Fruit fly (Drosophila melanogaster) whole organism, wandering third instar larva: Measurements from ENCODE around the gene CG3436.

ENCODE experiments used
- Abd-B ChIP-seq: fragments of >200 bp; optimal IDR thresholded peaks from 2 replicates; lab custom pipeline; 2017; ENCODE audit warnings: missing biosample characterization, missing genetic modification characterization
- CG32264 ChIP-seq: fragments of 200-800 bp; sonication (Bioruptor generic); optimal IDR thresholded peaks from 2 replicates; lab custom pipeline; 2016; ENCODE audit warnings: missing biosample characterization, missing genetic modification characterization
- CG9705 ChIP-seq: fragments of 200-800 bp; sonication (Bioruptor generic); optimal IDR thresholded peaks from 2 replicates; lab custom pipeline; 2018; ENCODE audit warnings: missing biosample characterization, mild to moderate bottlenecking, missing genetic modification characterization
- CrebA ChIP-seq: fragments of 200-800 bp; sonication (Bioruptor generic); optimal IDR thresholded peaks from 2 replicates; lab custom pipeline; 2016; ENCODE audit warnings: missing biosample characterization, mild to moderate bottlenecking, missing genetic modification characterization, borderline replicate concordance
- Dfd ChIP-seq: fragments of >200 bp; optimal IDR thresholded peaks from 2 replicates; lab custom pipeline; 2017; ENCODE audit warnings: missing biosample characterization, missing genetic modification characterization
- Dif ChIP-seq: fragments of 200-275, 200-300 bp; sonication (Bioruptor generic); optimal IDR thresholded peaks from 2 replicates; lab custom pipeline; 2018; ENCODE audit warnings: missing biosample characterization, missing genetic modification characterization; ENCODE audit not compliant: partially characterized antibody
- GATAd ChIP-seq: sonication (Bioruptor generic); optimal IDR thresholded peaks from 2 replicates; lab custom pipeline; 2016; ENCODE audit warnings: missing biosample characterization, missing genetic modification characterization
- HLH106 ChIP-seq: fragments of 200-800 bp; optimal IDR thresholded peaks from 3 replicates; lab custom pipeline; 2019; ENCODE audit warnings: missing biosample characterization, mild to moderate bottlenecking, missing genetic modification characterization, moderate library complexity
- Hnf4 ChIP-seq: fragments of 200-800 bp; sonication (Bioruptor generic); optimal IDR thresholded peaks from 2 replicates; lab custom pipeline; 2016; ENCODE audit warnings: missing biosample characterization, mild to moderate bottlenecking, missing genetic modification characterization
- Hr78 ChIP-seq: fragments of >200 bp; optimal IDR thresholded peaks from 2 replicates; lab custom pipeline; 2017; ENCODE audit warnings: missing biosample characterization, missing genetic modification characterization
- Hr83 ChIP-seq: fragments of 200-300 bp; sonication (Bioruptor generic); optimal IDR thresholded peaks from 2 replicates; lab custom pipeline; 2016; ENCODE audit warnings: missing biosample characterization, mild to moderate bottlenecking, missing genetic modification characterization, moderate library complexity; ENCODE audit not compliant: poor library complexity, severe bottlenecking
- Jra ChIP-seq: sonication (Bioruptor generic); optimal IDR thresholded peaks from 2 replicates; lab custom pipeline; 2016; ENCODE audit warnings: missing biosample characterization, missing genetic modification characterization
- Myc ChIP-seq: fragments of >200 bp; optimal IDR thresholded peaks from 2 replicates; lab custom pipeline; 2017
- OdsH ChIP-seq: fragments of 200-800 bp; sonication (Bioruptor generic); optimal IDR thresholded peaks from 2 replicates; lab custom pipeline; 2016; ENCODE audit warnings: missing biosample characterization, mild to moderate bottlenecking, missing genetic modification characterization
- Rel ChIP-seq, 2 experiments: fragments of 200-800 bp; sonication (Bioruptor generic) in 1 of 2; optimal IDR thresholded peaks; 2 replicates in 1 of 2; 3 replicates in 1 of 2; lab custom pipeline; 2016 to 2019; ENCODE audit warnings: mild to moderate bottlenecking in 2 of 2, missing biosample characterization in 2 of 2, missing genetic modification characterization in 2 of 2, moderate library complexity in 1 of 2
- Sp1 ChIP-seq: fragments of 200-800 bp; sonication (Bioruptor generic); optimal IDR thresholded peaks from 3 replicates; lab custom pipeline; 2019; ENCODE audit warnings: missing biosample characterization, mild to moderate bottlenecking, missing genetic modification characterization, moderate library complexity
- Vsx2 ChIP-seq: fragments of 200-300, 225-300 bp; sonication (Bioruptor generic); optimal IDR thresholded peaks from 2 replicates; lab custom pipeline; 2018; ENCODE audit warnings: missing biosample characterization, missing genetic modification characterization; ENCODE audit not compliant: partially characterized antibody
- br ChIP-seq: fragments of 200-800 bp; sonication (Bioruptor generic); optimal IDR thresholded peaks from 2 replicates; lab custom pipeline; 2016; ENCODE audit warnings: missing biosample characterization, missing genetic modification characterization
- brk ChIP-seq: fragments of 200-800 bp; sonication (Bioruptor generic); optimal IDR thresholded peaks from 2 replicates; lab custom pipeline; 2016; ENCODE audit warnings: missing biosample characterization, mild to moderate bottlenecking, missing genetic modification characterization
- dl ChIP-seq, 2 experiments: fragments of 175-275, 200-275 bp in 1 of 2; fragments of 200-275 bp in 1 of 2; sonication (Bioruptor generic); optimal IDR thresholded peaks; lab custom pipeline; 2018; ENCODE audit warnings: mild to moderate bottlenecking in 2 of 2, missing biosample characterization in 2 of 2, missing genetic modification characterization in 2 of 2, moderate library complexity in 2 of 2; ENCODE audit not compliant: partially characterized antibody in 2 of 2, insufficient read depth in 1 of 2
- dmrt93B ChIP-seq: fragments of 200-800 bp; sonication (Bioruptor generic); optimal IDR thresholded peaks from 2 replicates; lab custom pipeline; 2018; ENCODE audit warnings: missing biosample characterization, mild to moderate bottlenecking, missing genetic modification characterization
- dsf ChIP-seq: sonication (Bioruptor generic); optimal IDR thresholded peaks from 2 replicates; lab custom pipeline; 2016; ENCODE audit warnings: missing biosample characterization, missing genetic modification characterization, borderline replicate concordance
- ey ChIP-seq: fragments of 200-800 bp; sonication (Bioruptor generic); optimal IDR thresholded peaks from 2 replicates; lab custom pipeline; 2016; ENCODE audit warnings: missing biosample characterization, missing genetic modification characterization
- foxo ChIP-seq, 2 experiments: fragments of 200-800 bp; sonication (Bioruptor generic); optimal IDR thresholded peaks; 2 replicates in 1 of 2; 3 replicates in 1 of 2; lab custom pipeline; 2016 to 2017; ENCODE audit warnings: missing biosample characterization in 2 of 2, missing genetic modification characterization in 2 of 2
- fru ChIP-seq: fragments of 200-800 bp; sonication (Bioruptor generic); optimal IDR thresholded peaks from 3 replicates; lab custom pipeline; 2016; ENCODE audit warnings: missing biosample characterization, mild to moderate bottlenecking, missing genetic modification characterization
- h ChIP-seq: fragments of 200-800 bp; sonication (Bioruptor generic); optimal IDR thresholded peaks from 3 replicates; lab custom pipeline; 2016; ENCODE audit warnings: missing biosample characterization, mild to moderate bottlenecking, missing genetic modification characterization
- jim ChIP-seq: fragments of 175-275, 200-325 bp; sonication (Bioruptor generic); optimal IDR thresholded peaks from 2 replicates; lab custom pipeline; 2016; ENCODE audit warnings: missing biosample characterization, mild to moderate bottlenecking, missing genetic modification characterization
- pan ChIP-seq: fragments of >200 bp; optimal IDR thresholded peaks from 2 replicates; lab custom pipeline; 2017
- psq ChIP-seq: fragments of 200-800 bp; sonication (Bioruptor generic); optimal IDR thresholded peaks from 3 replicates; lab custom pipeline; 2017; ENCODE audit warnings: missing biosample characterization, mild to moderate bottlenecking, missing genetic modification characterization, moderate library complexity
- rgr ChIP-seq: fragments of 200-800 bp; sonication (Bioruptor generic); optimal IDR thresholded peaks from 3 replicates; lab custom pipeline; 2016; ENCODE audit warnings: missing biosample characterization, mild to moderate bottlenecking, missing genetic modification characterization
- sage ChIP-seq: fragments of 200-800 bp; sonication (Bioruptor generic); optimal IDR thresholded peaks from 2 replicates; lab custom pipeline; 2016; ENCODE audit warnings: missing biosample characterization, mild to moderate bottlenecking, missing genetic modification characterization
- sv ChIP-seq: fragments of 200-800 bp; sonication (Bioruptor generic); optimal IDR thresholded peaks from 3 replicates; lab custom pipeline; 2016; ENCODE audit warnings: missing biosample characterization, missing genetic modification characterization
- usp ChIP-seq: fragments of >200 bp; optimal IDR thresholded peaks from 2 replicates; lab custom pipeline; 2017; ENCODE audit warnings: missing biosample characterization, missing genetic modification characterization
- woc ChIP-seq: sonication (Bioruptor generic); optimal IDR thresholded peaks from 2 replicates; lab custom pipeline; 2016; ENCODE audit warnings: missing biosample characterization, mild to moderate bottlenecking, missing genetic modification characterization

CG3436 gene

dm6 chr2L:146503-146902, 9.3 kb upstream of the CG3436 start:
- TF ChIP-seq CrebA (no peak), pan (lab: Kevin White, UChicago) (no peak), foxo (GFP tag; optimal IDR thresholded peaks at IDR 0.05; lab: Kevin White, UChicago) (no peak), CG9705 (GFP tag; lab: Kevin White, UChicago) (no peak), dmrt93B (no peak), psq (no peak), fru (GFP tag; lab: Kevin White, UChicago) (no peak), CG32264 (GFP tag; lab: Kevin White, UChicago) (no peak), Dif (no peak), rgr (GFP tag; lab: Kevin White, UChicago) (no peak), Hr83 (GFP tag; lab: Kevin White, UChicago) (no peak), GATAd (GFP tag; lab: Kevin White, UChicago) (no peak), HLH106 (tag; lab: Kevin White, UChicago) (no peak), Sp1 (GFP tag; lab: Kevin White, UChicago) (no peak), Hnf4 (GFP tag; lab: Kevin White, UChicago) (no peak), h (GFP tag; lab: Kevin White, UChicago) (no peak), dsf (GFP tag; lab: Kevin White, UChicago) (no peak)

dm6 chr2L:153142-153541, 2.7 kb upstream of the CG3436 start, which contains the start of gene CG42399:
CG42399 (minus strand) TSS chr2L:153300.
- no peak for TF ChIP-seq usp (GFP tag; lab: Kevin White, UChicago)
- no peak for TF ChIP-seq foxo (GFP tag; optimal IDR thresholded peaks at IDR 0.05; lab: Kevin White, UChicago)
- no peak for TF ChIP-seq Jra (GFP tag; lab: Kevin White, UChicago)
- TF ChIP-seq Sp1 (GFP tag; lab: Kevin White, UChicago): no peak
- TF ChIP-seq h (GFP tag; lab: Kevin White, UChicago): no peak
- no peak for TF ChIP-seq CG32264 (GFP tag; lab: Kevin White, UChicago)
- no peak for TF ChIP-seq dsf (GFP tag; lab: Kevin White, UChicago)
- no peak for TF ChIP-seq CrebA
- no peak for TF ChIP-seq Dif
- no peak for TF ChIP-seq dl (GFP tag; optimal IDR thresholded peaks at IDR 0.05; lab: Kevin White, UChicago; ENCODE audit: insufficient read depth in 1 of 2, partially characterized antibody in 2 of 2)
- TF ChIP-seq Vsx2 (GFP tag; lab: Kevin White, UChicago): no peak
- TF ChIP-seq dmrt93B: no peak
- TF ChIP-seq pan (lab: Kevin White, UChicago): no peak
- TF ChIP-seq Hr78: no peak
- no peak for TF ChIP-seq sage (GFP tag; lab: Kevin White, UChicago)
- TF ChIP-seq sv: no peak
- no peak for TF ChIP-seq Hr83 (GFP tag; lab: Kevin White, UChicago)
- TF ChIP-seq fru (GFP tag; lab: Kevin White, UChicago): no peak

- TF ChIP-seq foxo (GFP tag; optimal IDR thresholded peaks at IDR 0.05; lab: Kevin White, UChicago): peak in 1 of 2 experiments; percentile 26
- TF ChIP-seq psq: no peak
- TF ChIP-seq Vsx2 (GFP tag; lab: Kevin White, UChicago): peak; percentile 26
- peak; percentile 4 for TF ChIP-seq OdsH (GFP tag; lab: Kevin White, UChicago)
- peak; percentile 35 for TF ChIP-seq Jra (GFP tag; lab: Kevin White, UChicago)
- TF ChIP-seq dsf (GFP tag; lab: Kevin White, UChicago): no peak
Measured at dm6 chr2L:155215-155712, 565 bp upstream of the CG3436 start, which contains the start of gene Pus10. Pus10 (minus strand) TSS chr2L:155305.

- TF ChIP-seq brk (GFP tag; lab: Kevin White, UChicago) (peak; percentile 49), Dfd (GFP tag; lab: Kevin White, UChicago) (no peak), Abd-B (GFP tag; lab: Kevin White, UChicago) (no peak), OdsH (GFP tag; lab: Kevin White, UChicago) (peak; percentile 50), rgr (GFP tag; lab: Kevin White, UChicago) (peak; percentile 71), Myc (lab: Kevin White, UChicago) (peak; percentile 88), dsf (GFP tag; lab: Kevin White, UChicago) (no peak), Dif (peak; percentile 22), jim (GFP tag; lab: Kevin White, UChicago) (peak; percentile 94), Vsx2 (GFP tag; lab: Kevin White, UChicago) (peak; percentile 7), Hnf4 (GFP tag; lab: Kevin White, UChicago) (peak; percentile 53), Hr78 (no peak), Sp1 (GFP tag; lab: Kevin White, UChicago) (peak; percentile 72), GATAd (GFP tag; lab: Kevin White, UChicago) (no peak), sage (GFP tag; lab: Kevin White, UChicago) (peak; percentile 69), br (peak; percentile 34), dl (GFP tag; optimal IDR thresholded peaks at IDR 0.05; lab: Kevin White, UChicago; ENCODE audit: insufficient read depth in 1 of 2, partially characterized antibody in 2 of 2) (peak in 1 of 2 experiments; percentile 49), woc (GFP tag; lab: Kevin White, UChicago) (peak; percentile 83), psq (peak; percentile 55), foxo (GFP tag; optimal IDR thresholded peaks at IDR 0.05; lab: Kevin White, UChicago) (peak in 1 of 2 experiments; percentile 57), ey (GFP tag; lab: Kevin White, UChicago) (no peak), CG9705 (GFP tag; lab: Kevin White, UChicago) (no peak), fru (GFP tag; lab: Kevin White, UChicago) (peak; percentile 22), HLH106 (tag; lab: Kevin White, UChicago) (peak; percentile 39), Rel (GFP tag; optimal IDR thresholded peaks at IDR 0.05; lab: Kevin White, UChicago) (no peak), Rel (tag; optimal IDR thresholded peaks at IDR 0.05; lab: Kevin White, UChicago) (peak; percentile 63), Hr83 (GFP tag; lab: Kevin White, UChicago) (peak; percentile 70), dmrt93B (no peak), h (GFP tag; lab: Kevin White, UChicago) (peak; percentile 72), sv (no peak)
Measured at dm6 chr2L:158649-159257, 2.9 kb downstream of the CG3436 start, which contains the start of the genes CG33635 and spen. CG33635 (minus strand) TSS chr2L:158664. spen (plus strand) TSS chr2L:159032.
